Worm (Caenorhabditis elegans) whole organism, early embryonic: ENCODE results near the gene pax-1.

Experiments
- B0310.2 ChIP-seq: sonication (generic microtip); optimal IDR thresholded peaks from 2 replicates; lab custom pipeline; 2016; ENCODE audit warnings: mild to moderate bottlenecking, missing genetic modification characterization, missing compliant biosample characterization
- F13C5.2 ChIP-seq: sonication (generic microtip); optimal IDR thresholded peaks from 2 replicates; lab custom pipeline; 2017; ENCODE audit warnings: mild to moderate bottlenecking, missing genetic modification characterization, inconsistent platforms, missing compliant biosample characterization
- aly-1 ChIP-seq: sonication (generic microtip); optimal IDR thresholded peaks from 2 replicates; lab custom pipeline; 2016; ENCODE audit warnings: missing genetic modification characterization, missing compliant biosample characterization
- ama-1 ChIP-seq: fragments of 150-350 bp; optimal IDR thresholded peaks from 2 replicates; lab custom pipeline; 2014
- ceh-13 ChIP-seq: fragments of 200-800 bp; sonication (Bioruptor generic); optimal IDR thresholded peaks from 2 replicates; lab custom pipeline; 2018; ENCODE audit warnings: mild to moderate bottlenecking, missing genetic modification characterization, missing compliant biosample characterization
- ets-7 ChIP-seq: sonication (generic microtip); optimal IDR thresholded peaks from 2 replicates; lab custom pipeline; 2016; ENCODE audit warnings: missing genotype, missing genetic modification characterization, missing compliant biosample characterization
- flt-1 ChIP-seq: fragments of 200-800 bp; sonication (Bioruptor generic); IDR thresholded peaks from 2 replicates; pipeline ENCODE4 v1.3.6; 2022; ENCODE audit warnings: missing genetic modification characterization, missing compliant biosample characterization
- hmbx-1 ChIP-seq: sonication (generic microtip); optimal IDR thresholded peaks from 2 replicates; lab custom pipeline; 2016; ENCODE audit warnings: mild to moderate bottlenecking, missing genetic modification characterization, missing compliant biosample characterization
- hnd-1 ChIP-seq: sonication (generic microtip); optimal IDR thresholded peaks from 2 replicates; lab custom pipeline; 2016; ENCODE audit warnings: missing genetic modification characterization, missing compliant biosample characterization
- pes-1 ChIP-seq: fragments of 200-800 bp; sonication (Bioruptor generic); IDR thresholded peaks from 2 replicates; pipeline ENCODE4 v1.3.6; 2022; ENCODE audit warnings: missing genetic modification reagents, missing genetic modification characterization, missing compliant biosample characterization
- scrt-1 ChIP-seq: fragments of 200-800 bp; sonication (Bioruptor generic); IDR thresholded peaks from 2 replicates; pipeline ENCODE4 v1.3.6; 2022; ENCODE audit warnings: missing genetic modification characterization, missing compliant biosample characterization
- sea-1 ChIP-seq: fragments of 200-800 bp; sonication (Bioruptor generic); conservative IDR thresholded peaks from 2 replicates; pipeline ENCODE4 v1.3.6; 2022; ENCODE audit warnings: missing genetic modification characterization, missing compliant biosample characterization
- tbx-11 ChIP-seq: fragments of 200-800 bp; sonication (Bioruptor generic); IDR thresholded peaks from 2 replicates; pipeline ENCODE4 v1.3.6; 2022; ENCODE audit warnings: missing genetic modification characterization, missing compliant biosample characterization
- tra-4 ChIP-seq: sonication (generic microtip); optimal IDR thresholded peaks from 2 replicates; lab custom pipeline; 2017; ENCODE audit warnings: missing genetic modification characterization, missing compliant biosample characterization

ce11 chrV:8252532-8252931 lies 27.8 kb downstream of the pax-1 start:
- TF ChIP-seq scrt-1 (GFP tag; lab: Robert Waterston, UW), result no peak
- TF ChIP-seq ama-1 (lab: Kevin White, UChicago), result no peak
- no peak for TF ChIP-seq tra-4 (tag; lab: Kevin White, UChicago)
- no peak for TF ChIP-seq sea-1
- no peak for TF ChIP-seq aly-1
- TF ChIP-seq tbx-11 (GFP tag; lab: Robert Waterston, UW), result no peak
- TF ChIP-seq flt-1 (GFP tag; lab: Robert Waterston, UW), result no peak
- no peak for TF ChIP-seq B0310.2 (tag; lab: Kevin White, UChicago)
- no peak for TF ChIP-seq ceh-13 (GFP tag; lab: Kevin White, UChicago)
- no peak for TF ChIP-seq F13C5.2
- no peak for TF ChIP-seq pes-1 (GFP tag; lab: Robert Waterston, UW)
- no peak for TF ChIP-seq hmbx-1 (tag; lab: Kevin White, UChicago)
- TF ChIP-seq ets-7 (tag; lab: Kevin White, UChicago), result no peak
- no peak for TF ChIP-seq hnd-1 (tag; lab: Kevin White, UChicago)
